Fruit fly (Drosophila melanogaster) whole organism, prepupa: ENCODE data around the gene CG15258.

Experiments used
- Blimp-1 ChIP-seq: fragments of 200-800 bp; sonication (Bioruptor generic); optimal IDR thresholded peaks from 3 replicates; lab custom pipeline; 2017; ENCODE audit warnings: missing biosample characterization, missing genetic modification characterization, mild to moderate bottlenecking, moderate library complexity, missing genetic modification reagents
- CG6163 ChIP-seq: fragments of 200-800 bp; sonication (Bioruptor generic); IDR thresholded peaks from 3 replicates; pipeline ENCODE4 v1.3.6; 2022; ENCODE audit warnings: missing biosample characterization, missing genetic modification characterization
- Eip75B ChIP-seq: fragments of 200-800 bp; sonication (Bioruptor generic); optimal IDR thresholded peaks from 3 replicates; lab custom pipeline; 2016; ENCODE audit warnings: missing biosample characterization, missing genetic modification characterization
- Gug ChIP-seq: fragments of 200-800 bp; sonication (Bioruptor generic); IDR thresholded peaks from 2 replicates; pipeline ENCODE4 v1.3.6; 2022; ENCODE audit warnings: missing biosample characterization, missing genetic modification characterization
- Hr38 ChIP-seq: sonication (Bioruptor generic); optimal IDR thresholded peaks from 2 replicates; lab custom pipeline; 2016; ENCODE audit warnings: missing biosample characterization, missing genetic modification characterization
- esn ChIP-seq: fragments of 200-800 bp; sonication (Bioruptor generic); optimal IDR thresholded peaks from 2 replicates; lab custom pipeline; 2016; ENCODE audit warnings: missing biosample characterization, mild to moderate bottlenecking, missing genetic modification characterization, moderate library complexity
- pdm3 ChIP-seq: fragments of 200-800 bp; sonication (Bioruptor generic); optimal IDR thresholded peaks from 3 replicates; lab custom pipeline; 2016; ENCODE audit warnings: missing biosample characterization, missing genetic modification characterization

DNA sequence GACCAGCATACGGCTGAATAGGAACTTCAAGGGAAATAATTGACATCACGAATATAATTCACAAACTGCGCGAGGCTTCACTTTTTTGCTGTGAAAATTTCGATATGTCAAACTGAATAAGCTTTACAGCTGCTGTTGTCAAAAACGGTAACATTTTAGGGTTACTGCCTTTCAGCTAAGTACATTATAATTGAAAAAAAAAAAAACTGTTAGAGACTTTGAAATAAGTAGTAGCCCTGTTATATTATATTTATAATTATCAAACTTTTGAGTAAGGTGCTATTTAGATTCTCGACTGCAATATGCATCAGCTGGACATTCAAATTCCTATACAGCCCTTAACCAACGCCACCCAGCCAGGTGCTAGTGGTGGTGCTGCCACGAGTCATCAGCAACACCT, 42.6 kb downstream of the CG15258 start, which contains the start of gene nht:
- TF ChIP-seq pdm3 (GFP tag; lab: Kevin White, UChicago) (no peak), esn (GFP tag; lab: Kevin White, UChicago) (no peak), Eip75B (GFP tag; lab: Kevin White, UChicago) (no peak), CG6163 (GFP tag; lab: Robert Waterston, UW) (no peak), Blimp-1 (GFP tag; lab: Kevin White, UChicago) (no peak), Gug (no peak), Hr38 (no peak)
